Worm (Caenorhabditis elegans) whole organism, L2 larva: ENCODE measurements around the gene gst-21.

ENCODE experiments used
- C34F6.9 ChIP-seq: fragments of 150-350 bp; optimal IDR thresholded peaks from 2 replicates; lab custom pipeline; 2014; ENCODE audit warnings: missing biosample characterization, missing genetic modification characterization
- F13H6.1 ChIP-seq: sonication (generic microtip); optimal IDR thresholded peaks from 2 replicates; lab custom pipeline; 2016; ENCODE audit warnings: missing genetic modification characterization, missing compliant biosample characterization
- R02D3.7 ChIP-seq: fragments of 150-350 bp; optimal IDR thresholded peaks from 2 replicates; lab custom pipeline; 2014; ENCODE audit warnings: missing biosample characterization, missing genetic modification characterization
- Y55F3AM.14 ChIP-seq: fragments of 200-800 bp; sonication (Bioruptor generic); optimal IDR thresholded peaks from 2 replicates; lab custom pipeline; 2018; ENCODE audit warnings: mild to moderate bottlenecking, missing genetic modification characterization, missing compliant biosample characterization
- ZK546.5 ChIP-seq: sonication (generic microtip); optimal IDR thresholded peaks from 2 replicates; lab custom pipeline; 2017; ENCODE audit warnings: missing biosample characterization, missing genetic modification characterization
- aly-2 ChIP-seq: fragments of 150-350 bp; optimal IDR thresholded peaks from 2 replicates; lab custom pipeline; 2014; ENCODE audit warnings: missing biosample characterization, missing genetic modification characterization
- blmp-1 ChIP-seq: sonication (generic microtip); optimal IDR thresholded peaks from 2 replicates; lab custom pipeline; 2017; ENCODE audit warnings: missing genetic modification characterization, mild to moderate bottlenecking, missing compliant biosample characterization, antibody characterized with exemption, moderate library complexity; ENCODE audit not compliant: insufficient read depth
- ceh-16 ChIP-seq: fragments of 150-350 bp; optimal IDR thresholded peaks from 2 replicates; lab custom pipeline; 2014; ENCODE audit warnings: missing biosample characterization, missing genetic modification characterization
- ceh-82 ChIP-seq: fragments of 150-350 bp; optimal IDR thresholded peaks from 2 replicates; lab custom pipeline; 2014; ENCODE audit warnings: missing biosample characterization, missing genetic modification characterization
- crh-2 ChIP-seq: sonication (generic microtip); optimal IDR thresholded peaks from 2 replicates; lab custom pipeline; 2017; ENCODE audit warnings: missing biosample characterization, missing genetic modification characterization
- elt-3 ChIP-seq: sonication (generic microtip); optimal IDR thresholded peaks from 2 replicates; lab custom pipeline; 2017; ENCODE audit warnings: missing biosample characterization, missing genetic modification characterization
- fos-1 ChIP-seq: fragments of 150-350 bp; optimal IDR thresholded peaks from 2 replicates; lab custom pipeline; 2014; ENCODE audit warnings: missing biosample characterization, missing genetic modification characterization
- lin-11 ChIP-seq: fragments of 150-350 bp; sonication (generic microtip); optimal IDR thresholded peaks from 2 replicates; lab custom pipeline; 2014; ENCODE audit warnings: missing biosample characterization, missing genetic modification characterization, inconsistent platforms, mixed read lengths
- lin-39 ChIP-seq: fragments of 150-350 bp; optimal IDR thresholded peaks from 2 replicates; lab custom pipeline; 2014; ENCODE audit warnings: missing biosample characterization, missing genetic modification reagents, missing genetic modification characterization
- lsy-2 ChIP-seq, 2 experiments: fragments of 150-350 bp in 1 of 2; sonication (generic microtip) in 1 of 2; optimal IDR thresholded peaks; 2 replicates each; lab custom pipeline; 2014 to 2017; ENCODE audit warnings: missing biosample characterization in 2 of 2, missing genetic modification characterization in 2 of 2
- mab-5 ChIP-seq: fragments of 150-350 bp; optimal IDR thresholded peaks from 2 replicates; lab custom pipeline; 2014; ENCODE audit warnings: missing biosample characterization, missing genetic modification characterization
- mbf-1 ChIP-seq: sonication (generic microtip); optimal IDR thresholded peaks from 2 replicates; lab custom pipeline; 2017; ENCODE audit warnings: missing biosample characterization, missing genetic modification characterization
- mdl-1 ChIP-seq, 2 experiments: fragments of 150-350 bp in 1 of 2; sonication (generic microtip) in 1 of 2; optimal IDR thresholded peaks; 2 replicates each; lab custom pipeline; 2017; ENCODE audit warnings: missing biosample characterization in 2 of 2, missing genetic modification characterization in 2 of 2
- nhr-11 ChIP-seq: fragments of 150-350 bp; optimal IDR thresholded peaks from 2 replicates; lab custom pipeline; 2014; ENCODE audit warnings: missing biosample characterization, missing genetic modification characterization
- nhr-12 ChIP-seq: fragments of 150-350 bp; optimal IDR thresholded peaks from 2 replicates; lab custom pipeline; 2014; ENCODE audit warnings: missing biosample characterization, missing genetic modification characterization
- nhr-129 ChIP-seq: fragments of 150-350 bp; optimal IDR thresholded peaks from 2 replicates; lab custom pipeline; 2014; ENCODE audit warnings: missing biosample characterization, missing genetic modification characterization
- nhr-21 ChIP-seq: fragments of 150-350 bp; optimal IDR thresholded peaks from 2 replicates; lab custom pipeline; 2014; ENCODE audit warnings: missing biosample characterization, missing genetic modification characterization
- nhr-23 ChIP-seq: fragments of 150-350 bp; optimal IDR thresholded peaks from 2 replicates; lab custom pipeline; 2014; ENCODE audit warnings: missing biosample characterization, missing genetic modification reagents, missing genetic modification characterization
- nhr-237 ChIP-seq: fragments of 150-350 bp; optimal IDR thresholded peaks from 2 replicates; lab custom pipeline; 2014; ENCODE audit warnings: missing biosample characterization, missing genetic modification characterization
- nhr-25 ChIP-seq: fragments of 150-350 bp; sonication (generic microtip); optimal IDR thresholded peaks from 3 replicates; lab custom pipeline; 2014; ENCODE audit warnings: missing biosample characterization, missing genetic modification characterization
- nhr-6 ChIP-seq: fragments of 150-350 bp; optimal IDR thresholded peaks from 2 replicates; lab custom pipeline; 2014; ENCODE audit warnings: missing biosample characterization, missing genetic modification characterization
- nhr-77 ChIP-seq: fragments of 150-350 bp; optimal IDR thresholded peaks from 2 replicates; lab custom pipeline; 2014; ENCODE audit warnings: missing biosample characterization, missing genetic modification characterization
- skn-1 ChIP-seq: sonication (generic microtip); optimal IDR thresholded peaks from 2 replicates; lab custom pipeline; 2017; ENCODE audit warnings: missing biosample characterization, missing genetic modification characterization
- sma-3 ChIP-seq: sonication (generic microtip); optimal IDR thresholded peaks from 2 replicates; lab custom pipeline; 2016; ENCODE audit warnings: missing genetic modification reagents, missing genetic modification characterization, missing compliant biosample characterization
- sma-9 ChIP-seq, 2 experiments: fragments of 150-350 bp in 1 of 2; sonication (generic microtip) in 1 of 2; optimal IDR thresholded peaks; 2 replicates each; lab custom pipeline; 2014 to 2016; ENCODE audit warnings: missing genetic modification characterization in 2 of 2, mild to moderate bottlenecking in 1 of 2, missing biosample characterization in 1 of 2, missing compliant biosample characterization in 1 of 2, missing genetic modification reagents in 1 of 2, moderate library complexity in 1 of 2
- snpc-4 ChIP-seq: fragments of 150-350 bp; optimal IDR thresholded peaks from 2 replicates; lab custom pipeline; 2014; ENCODE audit warnings: missing biosample characterization, missing genetic modification characterization
- unc-39 ChIP-seq: fragments of 150-350 bp; optimal IDR thresholded peaks from 2 replicates; lab custom pipeline; 2014; ENCODE audit warnings: missing biosample characterization, missing genetic modification characterization
- unc-55 ChIP-seq: fragments of 150-350 bp; sonication (generic microtip); optimal IDR thresholded peaks from 3 replicates; lab custom pipeline; 2014; ENCODE audit warnings: missing biosample characterization, missing genetic modification reagents, missing genetic modification characterization
- zag-1 ChIP-seq: fragments of 150-350 bp; optimal IDR thresholded peaks from 2 replicates; lab custom pipeline; 2014; ENCODE audit warnings: missing biosample characterization, missing genetic modification characterization
- ztf-1 ChIP-seq: fragments of 200-800 bp; sonication (Bioruptor generic); conservative IDR thresholded peaks from 2 replicates; pipeline ENCODE4 v1.3.6; 2022; ENCODE audit warnings: missing genetic modification characterization, missing compliant biosample characterization
- ztf-11 ChIP-seq: sonication (generic microtip); optimal IDR thresholded peaks from 2 replicates; lab custom pipeline; 2017; ENCODE audit warnings: missing biosample characterization, missing genetic modification characterization

The gst-21 gene

DNA sequence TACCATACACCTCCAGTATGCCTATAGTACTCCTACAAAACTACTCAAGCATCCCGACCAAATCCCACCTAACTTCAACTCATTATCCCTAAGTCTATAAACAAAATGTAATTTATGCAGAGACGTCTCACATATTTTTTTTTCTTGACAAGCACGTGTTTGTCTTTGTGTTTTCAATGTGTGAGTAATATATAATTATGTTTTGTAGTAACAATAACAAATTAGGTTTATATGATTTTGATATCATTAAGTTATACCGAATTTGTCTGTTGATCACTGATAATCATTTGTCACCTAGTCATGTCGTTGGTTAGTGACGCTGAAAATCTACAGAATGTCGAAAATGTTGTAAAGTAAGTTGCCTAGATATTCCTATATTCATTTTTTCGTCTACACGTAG, 11.9 kb downstream of the gst-21 start, which contains the start of gene srw-102:
srw-102 (plus strand) TSS at position 301 of the 400 bp plus-strand sequence.
- TF ChIP-seq sma-9 (GFP tag; optimal IDR thresholded peaks at IDR 0.05; lab: Kevin White, UChicago) (no peak), sma-9 (tag; optimal IDR thresholded peaks at IDR 0.05; lab: Kevin White, UChicago) (no peak), aly-2 (no peak), ZK546.5 (tag; lab: Kevin White, UChicago) (no peak), nhr-11 (tag; lab: Kevin White, UChicago) (no peak), mab-5 (tag; lab: Kevin White, UChicago) (no peak), ztf-1 (GFP tag; lab: Robert Waterston, UW) (no peak), snpc-4 (tag; lab: Kevin White, UChicago) (no peak), lsy-2 (tag; optimal IDR thresholded peaks at IDR 0.05; lab: Kevin White, UChicago) (no peak), sma-3 (GFP tag; lab: Kevin White, UChicago) (no peak), blmp-1 (tag; lab: Kevin White, UChicago) (no peak), ceh-82 (tag; lab: Kevin White, UChicago) (no peak), mdl-1 (tag; optimal IDR thresholded peaks at IDR 0.05; lab: Kevin White, UChicago) (no peak), nhr-25 (no peak), nhr-77 (tag; lab: Kevin White, UChicago) (no peak), skn-1 (tag; lab: Kevin White, UChicago) (no peak), ztf-11 (no peak), crh-2 (tag; lab: Kevin White, UChicago) (no peak), R02D3.7 (tag; lab: Kevin White, UChicago) (no peak), lin-39 (tag; lab: Kevin White, UChicago) (no peak), nhr-237 (tag; lab: Kevin White, UChicago) (no peak)

DNA sequence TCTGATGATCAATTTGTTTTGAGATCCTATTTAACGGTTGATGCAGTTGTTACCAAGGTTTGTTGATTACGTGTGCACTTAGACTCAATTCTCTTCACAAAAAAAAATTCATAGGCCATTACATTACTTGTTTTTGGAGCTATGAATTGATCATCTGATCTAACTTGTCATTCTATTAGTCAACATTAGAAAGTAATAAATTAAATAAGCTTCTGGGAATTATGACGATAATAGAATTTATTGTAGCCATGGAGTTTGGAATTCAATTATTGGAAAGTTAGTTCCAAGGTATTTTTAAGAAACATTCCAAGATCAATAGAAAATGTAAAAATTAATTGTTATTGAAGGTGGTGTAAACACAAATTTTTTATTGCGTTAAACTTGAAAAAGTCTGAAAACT, 13.6 kb downstream of the gst-21 start:
- TF ChIP-seq ceh-16 (tag; lab: Kevin White, UChicago) (no peak), zag-1 (tag; lab: Kevin White, UChicago) (no peak), unc-39 (no peak)

DNA sequence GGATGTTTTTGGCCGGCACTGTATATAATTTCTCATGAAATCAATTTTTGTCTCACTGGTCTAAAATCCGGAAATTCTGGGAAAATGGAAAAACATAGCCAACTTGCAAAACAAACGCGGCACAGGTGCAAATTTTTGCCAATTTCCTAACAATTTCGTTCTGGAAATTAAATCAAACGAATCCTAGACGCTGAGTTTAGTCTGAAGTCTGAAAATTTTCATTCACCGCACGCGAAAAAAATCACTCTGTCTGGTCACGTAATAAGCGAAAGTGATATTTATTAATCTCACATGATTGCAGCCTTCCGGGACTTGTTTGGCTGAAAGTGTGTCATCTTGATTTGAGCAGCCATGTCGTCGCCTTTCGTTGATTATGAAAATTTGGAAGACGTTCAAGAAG, 14.9 kb downstream of the gst-21 start, which contains the start of gene srw-103:
srw-103 (plus strand) TSS at position 301 of the 400 bp plus-strand sequence.
- TF ChIP-seq fos-1, result no peak
- TF ChIP-seq Y55F3AM.14 (GFP tag; lab: Kevin White, UChicago), result no peak
- TF ChIP-seq ztf-1 (GFP tag; lab: Robert Waterston, UW), result no peak
- no peak for TF ChIP-seq sma-3 (GFP tag; lab: Kevin White, UChicago)
- TF ChIP-seq nhr-11 (tag; lab: Kevin White, UChicago), result no peak
- TF ChIP-seq mbf-1 (tag; lab: Kevin White, UChicago), result no peak
- no peak for TF ChIP-seq unc-55 (GFP tag; lab: Kevin White, UChicago)
- TF ChIP-seq nhr-6 (tag; lab: Kevin White, UChicago), result no peak
- no peak for TF ChIP-seq nhr-12 (tag; lab: Kevin White, UChicago)
- no peak for TF ChIP-seq ztf-11
- no peak for TF ChIP-seq C34F6.9
- TF ChIP-seq nhr-21 (tag; lab: Kevin White, UChicago), result no peak
- TF ChIP-seq ceh-16 (tag; lab: Kevin White, UChicago), result no peak
- TF ChIP-seq skn-1 (tag; lab: Kevin White, UChicago), result no peak
- TF ChIP-seq zag-1 (tag; lab: Kevin White, UChicago), result no peak
- TF ChIP-seq lin-11 (tag; lab: Kevin White, UChicago), result no peak
- no peak for TF ChIP-seq aly-2
- no peak for TF ChIP-seq elt-3 (tag; lab: Kevin White, UChicago)
- TF ChIP-seq, all 48 proteins: peak for 0

DNA sequence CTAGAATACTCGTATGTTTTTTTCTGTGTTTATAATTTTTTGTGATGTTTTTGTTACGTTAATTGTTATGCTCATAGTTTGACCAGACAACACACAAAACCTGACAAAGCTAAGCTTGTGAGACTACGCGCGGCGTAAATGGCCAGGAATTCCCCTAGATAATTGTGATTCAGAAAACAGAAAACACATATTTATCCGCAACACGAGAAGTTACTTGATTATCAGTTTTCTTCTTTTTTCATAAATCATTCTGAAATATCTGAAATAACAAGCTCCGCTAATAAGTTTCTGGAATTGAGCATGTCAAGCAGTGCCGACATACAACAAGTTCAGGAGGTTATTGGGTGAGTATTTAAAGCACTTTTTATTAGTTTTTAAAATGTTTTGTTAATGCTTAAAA, 20.9 kb downstream of the gst-21 start, which contains the start of gene srw-100:
srw-100 (plus strand) TSS at position 301 of the 400 bp plus-strand sequence.
- no peak for TF ChIP-seq ZK546.5 (tag; lab: Kevin White, UChicago)
- TF ChIP-seq crh-2 (tag; lab: Kevin White, UChicago), result no peak
- no peak for TF ChIP-seq lin-11 (tag; lab: Kevin White, UChicago)
- TF ChIP-seq aly-2, result no peak
- TF ChIP-seq nhr-77 (tag; lab: Kevin White, UChicago), result no peak
- no peak for TF ChIP-seq nhr-237 (tag; lab: Kevin White, UChicago)
- TF ChIP-seq sma-9 (GFP tag; optimal IDR thresholded peaks at IDR 0.05; lab: Kevin White, UChicago), result no peak
- no peak for TF ChIP-seq sma-9 (tag; optimal IDR thresholded peaks at IDR 0.05; lab: Kevin White, UChicago)
- no peak for TF ChIP-seq mdl-1 (tag; optimal IDR thresholded peaks at IDR 0.05; lab: Kevin White, UChicago)
- no peak for TF ChIP-seq skn-1 (tag; lab: Kevin White, UChicago)
- no peak for TF ChIP-seq F13H6.1 (tag; lab: Kevin White, UChicago)
- no peak for TF ChIP-seq ztf-1 (GFP tag; lab: Robert Waterston, UW)
- no peak for TF ChIP-seq nhr-129 (tag; lab: Kevin White, UChicago)
- TF ChIP-seq lsy-2 (tag; optimal IDR thresholded peaks at IDR 0.05; lab: Kevin White, UChicago), result no peak
- TF ChIP-seq nhr-23, result no peak
- no peak for TF ChIP-seq nhr-21 (tag; lab: Kevin White, UChicago)
- TF ChIP-seq lin-39 (tag; lab: Kevin White, UChicago), result no peak
